Worm (Caenorhabditis elegans) whole organism, L2 larva: ENCODE data around the gene C04E7.1.

Experiments used
- blmp-1 ChIP-seq: sonication (generic microtip); optimal IDR thresholded peaks from 2 replicates; lab custom pipeline; 2017; ENCODE audit warnings: missing genetic modification characterization, mild to moderate bottlenecking, missing compliant biosample characterization, antibody characterized with exemption, moderate library complexity; ENCODE audit not compliant: insufficient read depth
- ceh-16 ChIP-seq: fragments of 150-350 bp; optimal IDR thresholded peaks from 2 replicates; lab custom pipeline; 2014; ENCODE audit warnings: missing biosample characterization, missing genetic modification characterization
- egl-27 ChIP-seq: sonication (generic microtip); optimal IDR thresholded peaks from 3 replicates; lab custom pipeline; 2017; ENCODE audit warnings: missing biosample characterization, missing genetic modification reagents, missing genetic modification characterization
- mdl-1 ChIP-seq, 2 experiments: fragments of 150-350 bp in 1 of 2; sonication (generic microtip) in 1 of 2; optimal IDR thresholded peaks; 2 replicates each; lab custom pipeline; 2017; ENCODE audit warnings: missing biosample characterization in 2 of 2, missing genetic modification characterization in 2 of 2
- nhr-11 ChIP-seq: fragments of 150-350 bp; optimal IDR thresholded peaks from 2 replicates; lab custom pipeline; 2014; ENCODE audit warnings: missing biosample characterization, missing genetic modification characterization
- peb-1 ChIP-seq: fragments of 150-350 bp; optimal IDR thresholded peaks from 2 replicates; lab custom pipeline; 2014; ENCODE audit warnings: missing biosample characterization, missing genetic modification characterization
- skn-1 ChIP-seq: sonication (generic microtip); optimal IDR thresholded peaks from 2 replicates; lab custom pipeline; 2017; ENCODE audit warnings: missing biosample characterization, missing genetic modification characterization

- no peak for TF ChIP-seq blmp-1
- no peak for TF ChIP-seq ceh-16 (tag; lab: Kevin White, UChicago)
- TF ChIP-seq egl-27 (tag; lab: Kevin White, UChicago): no peak
- TF ChIP-seq mdl-1 (tag; optimal IDR thresholded peaks at IDR 0.05; lab: Kevin White, UChicago): no peak
- TF ChIP-seq nhr-11 (tag; lab: Kevin White, UChicago): no peak
- TF ChIP-seq peb-1: no peak
- no peak for TF ChIP-seq skn-1
These were observed 29.2 kb upstream of the C04E7.1 start for ce11 chrX:328736-329135.
